Worm (Caenorhabditis elegans) whole organism, L1 larva: Measurements from ENCODE around the gene twk-3.

Source experiments
- C04F5.9 ChIP-seq: sonication (generic microtip); optimal IDR thresholded peaks from 2 replicates; lab custom pipeline; 2016; ENCODE audit warnings: missing genetic modification characterization, missing compliant biosample characterization
- C34B4.2 ChIP-seq: sonication (generic microtip); optimal IDR thresholded peaks from 2 replicates; lab custom pipeline; 2017; ENCODE audit warnings: mild to moderate bottlenecking, missing genetic modification characterization, missing compliant biosample characterization
- F16B12.6 ChIP-seq: fragments of 150-350 bp; optimal IDR thresholded peaks from 2 replicates; lab custom pipeline; 2014; ENCODE audit warnings: missing biosample characterization, missing genetic modification characterization
- Y116A8C.19 ChIP-seq: sonication (generic microtip); optimal IDR thresholded peaks from 2 replicates; lab custom pipeline; 2016; ENCODE audit warnings: missing compliant biosample characterization, missing genetic modification characterization, borderline replicate concordance
- aha-1 ChIP-seq: fragments of 150-350 bp; optimal IDR thresholded peaks from 2 replicates; lab custom pipeline; 2014; ENCODE audit warnings: missing biosample characterization, missing genetic modification characterization
- blmp-1 ChIP-seq: fragments of 150-350 bp; optimal IDR thresholded peaks from 2 replicates; lab custom pipeline; 2014; ENCODE audit warnings: missing biosample characterization, missing genetic modification characterization
- ceh-63 ChIP-seq: fragments of 200-800 bp; sonication (Bioruptor generic); optimal IDR thresholded peaks from 2 replicates; lab custom pipeline; 2018; ENCODE audit warnings: mild to moderate bottlenecking, missing genetic modification characterization, missing compliant biosample characterization
- ceh-8 ChIP-seq: fragments of 200-800 bp; sonication (Bioruptor generic); optimal IDR thresholded peaks from 2 replicates; lab custom pipeline; 2018; ENCODE audit warnings: mild to moderate bottlenecking, missing genetic modification characterization, moderate library complexity, missing compliant biosample characterization
- ceh-82 ChIP-seq, 3 experiments: fragments of 150-350 bp in 1 of 3; sonication (generic microtip) in 2 of 3; optimal IDR thresholded peaks; 2 replicates each; lab custom pipeline; 2014 to 2017; ENCODE audit warnings: missing biosample characterization in 3 of 3, missing genetic modification characterization in 3 of 3
- ceh-90 ChIP-seq: sonication (generic microtip); optimal IDR thresholded peaks from 2 replicates; lab custom pipeline; 2016; ENCODE audit warnings: missing genetic modification characterization, missing compliant biosample characterization
- dsc-1 ChIP-seq: sonication (generic microtip); optimal IDR thresholded peaks from 2 replicates; lab custom pipeline; 2016; ENCODE audit warnings: mild to moderate bottlenecking, missing genetic modification characterization, missing compliant biosample characterization
- efl-1 ChIP-seq, 4 experiments: fragments of 150-350 bp; optimal IDR thresholded peaks in 3 of 4; peaks in 1 of 4; 1 replicate in 1 of 4; 2 replicates in 3 of 4; lab custom pipeline; 2014; ENCODE audit warnings: missing biosample characterization in 2 of 4, missing genetic modification characterization in 2 of 4, missing genetic modification reagents in 2 of 4
- egl-13 ChIP-seq: sonication (generic microtip); optimal IDR thresholded peaks from 2 replicates; lab custom pipeline; 2016; ENCODE audit warnings: missing genotype, missing genetic modification reagents, missing genetic modification characterization, missing compliant biosample characterization
- elt-3 ChIP-seq, 6 experiments: fragments of 150-350 bp in 1 of 6; sonication (generic microtip); optimal IDR thresholded peaks; 2 replicates each; lab custom pipeline; 2017 to 2018; ENCODE audit warnings: missing biosample characterization in 6 of 6, missing genetic modification characterization in 6 of 6, inconsistent platforms in 1 of 6
- fkh-4 ChIP-seq: sonication (generic microtip); optimal IDR thresholded peaks from 2 replicates; lab custom pipeline; 2016; ENCODE audit warnings: missing compliant biosample characterization, missing genetic modification characterization, borderline replicate concordance
- hpl-2 ChIP-seq: fragments of 150-350 bp; optimal IDR thresholded peaks from 2 replicates; lab custom pipeline; 2014; ENCODE audit warnings: missing biosample characterization, missing genetic modification reagents, missing genetic modification characterization
- isw-1 ChIP-seq: fragments of 200-800 bp; sonication (Bioruptor generic); IDR thresholded peaks from 2 replicates; pipeline ENCODE4 v1.3.6; 2022; ENCODE audit warnings: missing genetic modification characterization, missing compliant biosample characterization
- jun-1 ChIP-seq: fragments of 150-350 bp; optimal IDR thresholded peaks from 2 replicates; lab custom pipeline; 2014; ENCODE audit warnings: missing biosample characterization, missing genetic modification reagents, missing genetic modification characterization
- lin-13 ChIP-seq: fragments of 150-350 bp; optimal IDR thresholded peaks from 2 replicates; lab custom pipeline; 2014; ENCODE audit warnings: missing biosample characterization, missing genetic modification reagents, missing genetic modification characterization
- lin-14 ChIP-seq: fragments of 200-800 bp; sonication (Bioruptor generic); optimal IDR thresholded peaks from 2 replicates; lab custom pipeline; 2018; ENCODE audit warnings: mild to moderate bottlenecking, missing genetic modification characterization, moderate library complexity, missing compliant biosample characterization
- lin-15B ChIP-seq: fragments of 150-350 bp; sonication (generic microtip); optimal IDR thresholded peaks from 3 replicates; lab custom pipeline; 2014; ENCODE audit warnings: missing biosample characterization, missing genetic modification characterization
- lin-35 ChIP-seq, 2 experiments: fragments of 150-350 bp; optimal IDR thresholded peaks; 2 replicates each; lab custom pipeline; 2014; ENCODE audit warnings: missing biosample characterization in 2 of 2, missing genetic modification characterization in 2 of 2, missing genetic modification reagents in 2 of 2
- lsy-2 ChIP-seq, 2 experiments: fragments of 150-350 bp; optimal IDR thresholded peaks; 2 replicates each; lab custom pipeline; 2014; ENCODE audit warnings: missing biosample characterization in 2 of 2, missing genetic modification characterization in 2 of 2
- mab-9 ChIP-seq: fragments of 200-800 bp; sonication (Bioruptor generic); IDR thresholded peaks from 2 replicates; pipeline ENCODE4 v1.3.6; 2022; ENCODE audit warnings: missing genetic modification reagents, missing genetic modification characterization, missing compliant biosample characterization
- mdl-1 ChIP-seq, 2 experiments: fragments of 150-350 bp; optimal IDR thresholded peaks; 2 replicates each; lab custom pipeline; 2014 to 2017; ENCODE audit warnings: missing biosample characterization in 2 of 2, missing genetic modification characterization in 2 of 2, inconsistent platforms in 1 of 2
- mef-2 ChIP-seq: fragments of 150-350 bp; optimal IDR thresholded peaks from 2 replicates; lab custom pipeline; 2014; ENCODE audit warnings: missing biosample characterization, missing genetic modification characterization
- mep-1 ChIP-seq: fragments of 150-350 bp; optimal IDR thresholded peaks from 2 replicates; lab custom pipeline; 2014; ENCODE audit warnings: missing biosample characterization, missing genetic modification characterization
- nhr-11 ChIP-seq: fragments of 150-350 bp; optimal IDR thresholded peaks from 2 replicates; lab custom pipeline; 2014; ENCODE audit warnings: missing biosample characterization, missing genetic modification characterization
- nhr-20 ChIP-seq: sonication (generic microtip); optimal IDR thresholded peaks from 2 replicates; lab custom pipeline; 2016; ENCODE audit warnings: mild to moderate bottlenecking, missing genetic modification characterization, missing compliant biosample characterization
- nhr-28 ChIP-seq: fragments of 150-350 bp; optimal IDR thresholded peaks from 2 replicates; lab custom pipeline; 2014; ENCODE audit warnings: missing biosample characterization, missing genetic modification characterization
- nhr-47 ChIP-seq: sonication (generic microtip); optimal IDR thresholded peaks from 2 replicates; lab custom pipeline; 2016; ENCODE audit warnings: mild to moderate bottlenecking, missing genetic modification characterization, moderate library complexity, missing compliant biosample characterization
- nhr-71 ChIP-seq: sonication (generic microtip); optimal IDR thresholded peaks from 2 replicates; lab custom pipeline; 2016; ENCODE audit warnings: mild to moderate bottlenecking, missing genetic modification characterization, moderate library complexity, missing compliant biosample characterization
- nhr-85 ChIP-seq: sonication (generic microtip); peaks from one replicate; lab custom pipeline; 2016; ENCODE audit warnings: missing genetic modification characterization, inconsistent platforms, missing compliant biosample characterization
- nhr-90 ChIP-seq: sonication (generic microtip); optimal IDR thresholded peaks from 2 replicates; lab custom pipeline; 2016; ENCODE audit warnings: mild to moderate bottlenecking, missing genetic modification characterization, missing compliant biosample characterization; ENCODE audit not compliant: poor library complexity
- pqm-1 ChIP-seq: sonication (generic microtip); optimal IDR thresholded peaks from 3 replicates; lab custom pipeline; 2017; ENCODE audit warnings: missing biosample characterization, missing genetic modification characterization
- rnt-1 ChIP-seq: sonication (generic microtip); optimal IDR thresholded peaks from 2 replicates; lab custom pipeline; 2016; ENCODE audit warnings: mild to moderate bottlenecking, missing genetic modification characterization, moderate library complexity, missing compliant biosample characterization
- snu-23 ChIP-seq: sonication (generic microtip); optimal IDR thresholded peaks from 2 replicates; lab custom pipeline; 2016; ENCODE audit warnings: missing genetic modification characterization, missing compliant biosample characterization
- sup-37 ChIP-seq: fragments of 200-800 bp; sonication (Bioruptor generic); optimal IDR thresholded peaks from 2 replicates; lab custom pipeline; 2018; ENCODE audit warnings: mild to moderate bottlenecking, missing genetic modification characterization, missing compliant biosample characterization
- tbx-2 ChIP-seq: sonication (generic microtip); optimal IDR thresholded peaks from 2 replicates; lab custom pipeline; 2016; ENCODE audit warnings: missing genetic modification characterization, missing compliant biosample characterization
- unc-30 ChIP-seq: sonication (generic microtip); optimal IDR thresholded peaks from 2 replicates; lab custom pipeline; 2017; ENCODE audit warnings: missing biosample characterization, missing genetic modification characterization
- unc-86 ChIP-seq: sonication (generic microtip); optimal IDR thresholded peaks from 2 replicates; lab custom pipeline; 2016; ENCODE audit warnings: missing genetic modification characterization, missing compliant biosample characterization
- xbp-1 ChIP-seq: sonication (generic microtip); optimal IDR thresholded peaks from 2 replicates; lab custom pipeline; 2016; ENCODE audit warnings: missing genetic modification characterization, missing compliant biosample characterization
- zip-4 ChIP-seq: fragments of 200-800 bp; sonication (Bioruptor generic); optimal IDR thresholded peaks from 2 replicates; lab custom pipeline; 2018; ENCODE audit warnings: mild to moderate bottlenecking, missing genetic modification characterization, moderate library complexity, missing compliant biosample characterization
- ztf-11 ChIP-seq, 2 experiments: sonication (generic microtip); optimal IDR thresholded peaks; 2 replicates each; lab custom pipeline; 2016 to 2017; ENCODE audit warnings: missing genetic modification characterization in 2 of 2, missing biosample characterization in 1 of 2, missing compliant biosample characterization in 1 of 2

Gene twk-3

DNA sequence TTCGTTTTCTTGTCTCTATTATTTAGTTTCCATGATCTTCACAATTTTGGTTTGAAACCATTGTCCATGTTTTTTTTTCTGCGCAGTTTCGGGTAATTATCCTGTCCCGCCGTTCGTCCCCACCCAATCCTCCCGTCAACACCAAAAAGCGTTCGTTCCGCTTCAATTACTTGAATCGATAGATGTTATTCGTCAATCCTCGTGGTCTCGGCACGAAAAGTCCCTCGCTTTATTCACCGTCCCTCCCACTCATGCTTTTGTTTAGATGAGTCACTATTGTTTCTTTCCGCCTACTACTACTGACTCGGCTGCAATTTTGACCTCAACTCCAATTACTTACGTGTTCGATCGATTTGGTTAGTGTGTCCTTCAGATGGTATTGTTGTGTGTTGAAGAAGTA, 10.8 kb upstream of the twk-3 start:
- TF ChIP-seq nhr-85 (tag; lab: Kevin White, UChicago) (peak; percentile 41), ceh-82 (tag; optimal IDR thresholded peaks at IDR 0.05; lab: Kevin White, UChicago) (no peak)

DNA sequence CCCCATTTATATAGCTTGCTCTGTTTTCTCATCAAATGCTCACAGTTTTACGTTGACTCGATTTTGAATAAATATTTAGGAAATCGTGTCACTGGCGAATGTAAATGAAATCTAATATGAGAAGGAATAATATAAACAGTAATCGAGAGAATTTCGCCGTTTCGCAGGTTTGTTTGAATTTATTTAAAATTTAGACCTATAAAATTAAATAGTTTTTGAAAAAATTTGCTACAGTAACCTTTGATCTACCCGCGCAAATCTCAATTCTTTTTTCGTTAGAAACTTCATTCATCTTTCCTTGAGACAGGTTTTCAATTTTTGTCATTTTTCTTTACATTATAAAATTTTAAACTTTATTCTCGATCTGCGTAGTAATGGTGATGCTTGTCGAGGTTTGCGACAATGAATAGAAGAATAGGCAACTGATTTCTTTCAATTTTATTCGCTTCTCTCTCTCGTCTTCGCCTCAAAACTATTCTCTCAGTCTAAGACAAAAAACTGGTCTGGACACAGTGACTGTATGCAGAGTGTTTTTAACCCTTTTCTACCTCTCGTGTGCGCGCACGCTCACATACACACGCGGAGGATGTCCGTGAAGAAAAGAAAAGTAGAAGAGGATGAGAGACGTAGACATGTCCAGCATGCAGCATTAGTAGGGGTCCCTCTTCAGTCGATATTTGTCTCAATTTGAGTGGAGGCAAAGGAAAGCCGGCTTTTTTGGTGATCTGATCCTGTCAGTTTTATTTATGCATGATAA, 9.9 kb upstream of the twk-3 start, which contains the start of gene dab-1:
Gene dab-1, plus strand, starts transcription at position 78 of the 757 bp plus-strand sequence.
- peak; percentile 46 for TF ChIP-seq snu-23
- no peak for TF ChIP-seq C04F5.9 (tag; lab: Kevin White, UChicago)
- no peak for TF ChIP-seq mab-9 (GFP tag; lab: Robert Waterston, UW)
- TF ChIP-seq efl-1 (optimal IDR thresholded peaks at IDR 0.05; lab: Kevin White, UChicago): peak; percentile 4 to 11
- peak in 1 of 2 experiments; percentile 69 for TF ChIP-seq efl-1 (GFP tag; optimal IDR thresholded peaks at IDR 0.05 in 1 of 2; lab: Kevin White, UChicago)
- peak in 1 of 2 experiments; percentile 51 for TF ChIP-seq lsy-2 (tag; optimal IDR thresholded peaks at IDR 0.05; lab: Kevin White, UChicago)
- no peak for TF ChIP-seq pqm-1 (tag; lab: Kevin White, UChicago)
- TF ChIP-seq ceh-82 (tag; optimal IDR thresholded peaks at IDR 0.05; lab: Kevin White, UChicago): peak in 1 of 3 experiments; percentile 30
- TF ChIP-seq tbx-2: peak; percentile 0
- TF ChIP-seq lin-35 (GFP tag; optimal IDR thresholded peaks at IDR 0.05; lab: Kevin White, UChicago): peak in 1 of 2 experiments; percentile 58
- peak; percentile 73 for TF ChIP-seq lin-14 (GFP tag; lab: Kevin White, UChicago)
- no peak for TF ChIP-seq sup-37 (GFP tag; lab: Kevin White, UChicago)
- TF ChIP-seq mep-1 (tag; lab: Kevin White, UChicago): peak; percentile 55
- no peak for TF ChIP-seq nhr-11 (tag; lab: Kevin White, UChicago)
- TF ChIP-seq isw-1 (GFP tag; lab: Robert Waterston, UW): no peak
- TF ChIP-seq blmp-1 (tag; lab: Kevin White, UChicago): peak; percentile 91
- TF ChIP-seq F16B12.6 (tag; lab: Kevin White, UChicago): no peak
- peak; percentile 83 for TF ChIP-seq nhr-85 (tag; lab: Kevin White, UChicago)
- TF ChIP-seq nhr-20 (tag; lab: Kevin White, UChicago): peak; percentile 37
- no peak for TF ChIP-seq fkh-4 (tag; lab: Kevin White, UChicago)
- peak in 4 of 6 experiments; percentile 3 to 55 (median 18) for TF ChIP-seq elt-3 (tag; optimal IDR thresholded peaks at IDR 0.05; lab: Kevin White, UChicago)
- peak; percentile 12 for TF ChIP-seq rnt-1 (tag; lab: Kevin White, UChicago)
- TF ChIP-seq Y116A8C.19: no peak
- TF ChIP-seq C34B4.2 (tag; lab: Kevin White, UChicago): no peak
- TF ChIP-seq mdl-1 (tag; optimal IDR thresholded peaks at IDR 0.05; lab: Kevin White, UChicago): peak in 1 of 2 experiments; percentile 73
- TF ChIP-seq jun-1: no peak
- TF ChIP-seq dsc-1 (tag; lab: Kevin White, UChicago): no peak
- TF ChIP-seq unc-86 (tag; lab: Kevin White, UChicago): no peak
- peak; percentile 34 for TF ChIP-seq nhr-71 (tag; lab: Kevin White, UChicago)

DNA sequence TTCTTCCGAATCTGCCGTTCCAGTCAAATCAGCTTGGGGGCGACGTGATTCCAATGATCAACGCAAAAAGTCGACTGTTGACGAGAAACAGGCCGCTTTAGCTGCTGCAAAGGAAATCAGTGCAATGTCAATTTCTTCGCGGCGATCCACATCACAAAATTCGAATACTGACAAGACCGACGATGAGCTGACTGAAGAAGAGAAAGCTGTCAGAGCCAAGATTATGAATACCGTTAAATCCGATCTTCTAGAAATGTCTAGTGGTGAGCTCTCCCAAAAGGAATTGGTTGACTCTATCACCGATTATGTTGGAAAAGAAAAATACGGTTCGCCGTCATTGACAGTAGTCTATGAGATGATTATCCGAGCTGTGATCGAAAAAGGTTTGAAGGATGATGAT, 7.7 kb upstream of the twk-3 start:
- TF ChIP-seq isw-1 (GFP tag; lab: Robert Waterston, UW) (no peak), unc-30 (tag; lab: Kevin White, UChicago) (no peak), Y116A8C.19 (no peak), egl-13 (tag; lab: Kevin White, UChicago) (no peak), mep-1 (tag; lab: Kevin White, UChicago) (no peak), nhr-28 (no peak), mef-2 (no peak), ztf-11 (tag; optimal IDR thresholded peaks at IDR 0.05; lab: Kevin White, UChicago) (no peak), nhr-47 (tag; lab: Kevin White, UChicago) (no peak), rnt-1 (tag; lab: Kevin White, UChicago) (no peak)
- TF ChIP-seq, all 84 proteins: peak for 0

DNA sequence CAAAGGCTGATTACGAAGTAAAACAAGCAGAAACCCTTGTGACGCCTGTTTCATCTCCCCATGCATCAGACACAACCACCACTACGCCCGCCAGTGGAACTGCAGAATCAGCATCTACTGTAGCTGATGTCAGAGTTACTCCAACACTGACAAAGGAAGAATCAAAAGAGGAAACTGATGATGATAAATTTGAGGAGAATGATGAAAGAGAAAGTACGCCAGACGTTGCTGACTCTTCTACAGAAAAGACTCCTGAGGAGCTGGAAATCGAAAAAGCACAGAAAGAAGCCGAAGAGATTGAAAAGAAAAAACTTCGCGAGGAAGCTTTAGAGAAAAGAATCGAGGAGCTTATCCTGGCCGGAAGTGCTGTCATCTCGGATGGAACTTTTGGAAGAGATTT, 5.7 kb upstream of the twk-3 start:
- TF ChIP-seq lin-13 (no peak), rnt-1 (tag; lab: Kevin White, UChicago) (no peak), C04F5.9 (tag; lab: Kevin White, UChicago) (no peak), ceh-8 (GFP tag; lab: Kevin White, UChicago) (no peak), ceh-90 (tag; lab: Kevin White, UChicago) (no peak), elt-3 (tag; optimal IDR thresholded peaks at IDR 0.05; lab: Kevin White, UChicago) (no peak), xbp-1 (tag; lab: Kevin White, UChicago) (no peak), ceh-63 (GFP tag; lab: Kevin White, UChicago) (no peak), hpl-2 (GFP tag; lab: Kevin White, UChicago) (no peak), nhr-90 (tag; lab: Kevin White, UChicago) (no peak), lin-15B (no peak), snu-23 (no peak), zip-4 (GFP tag; lab: Kevin White, UChicago) (no peak), jun-1 (no peak), nhr-47 (tag; lab: Kevin White, UChicago) (no peak), aha-1 (tag; lab: Kevin White, UChicago) (no peak), nhr-71 (tag; lab: Kevin White, UChicago) (no peak), efl-1 (optimal IDR thresholded peaks at IDR 0.05; lab: Kevin White, UChicago) (no peak), efl-1 (GFP tag; optimal IDR thresholded peaks at IDR 0.05 in 1 of 2; lab: Kevin White, UChicago) (no peak)
